Worm (Caenorhabditis elegans) whole organism, mixed stage, embryonic: ENCODE measurements around the gene apd-3.

Source experiments
- M03D4.4 ChIP-seq: sonication (generic microtip); optimal IDR thresholded peaks from 2 replicates; lab custom pipeline; 2017; ENCODE audit warnings: mild to moderate bottlenecking, missing genetic modification characterization, missing compliant biosample characterization
- bed-3 ChIP-seq: fragments of 200-800 bp; sonication (Bioruptor generic); optimal IDR thresholded peaks from 3 replicates; lab custom pipeline; 2018; ENCODE audit warnings: mild to moderate bottlenecking, missing genetic modification characterization, moderate library complexity, missing compliant biosample characterization
- blmp-1 ChIP-seq: fragments of 150-350 bp; optimal IDR thresholded peaks from 2 replicates; lab custom pipeline; 2014; ENCODE audit warnings: missing biosample characterization, missing genetic modification characterization
- ceh-43 ChIP-seq: fragments of 200-800 bp; sonication (Bioruptor generic); optimal IDR thresholded peaks from 2 replicates; lab custom pipeline; 2018; ENCODE audit warnings: mild to moderate bottlenecking, missing genetic modification characterization, moderate library complexity, missing compliant biosample characterization
- ceh-83 ChIP-seq: fragments of 200-800 bp; sonication (Bioruptor generic); optimal IDR thresholded peaks from 2 replicates; lab custom pipeline; 2018; ENCODE audit warnings: mild to moderate bottlenecking, missing genetic modification characterization, missing compliant biosample characterization
- ces-1 ChIP-seq: fragments of 150-350 bp; optimal IDR thresholded peaks from 2 replicates; lab custom pipeline; 2014; ENCODE audit warnings: missing biosample characterization, missing genetic modification reagents, missing genetic modification characterization
- cnd-1 ChIP-seq: fragments of 200-800 bp; sonication (Bioruptor generic); optimal IDR thresholded peaks from 2 replicates; lab custom pipeline; 2018; ENCODE audit warnings: mild to moderate bottlenecking, missing genetic modification characterization, missing compliant biosample characterization
- drap-1 ChIP-seq: fragments of 200-800 bp; sonication (Bioruptor generic); optimal IDR thresholded peaks from 3 replicates; lab custom pipeline; 2018; ENCODE audit warnings: mild to moderate bottlenecking, missing genetic modification characterization, missing compliant biosample characterization
- elt-1 ChIP-seq: sonication (generic microtip); optimal IDR thresholded peaks from 2 replicates; lab custom pipeline; 2017; ENCODE audit warnings: missing genetic modification characterization, mild to moderate bottlenecking, missing compliant biosample characterization, antibody characterized with exemption, moderate library complexity, borderline replicate concordance; ENCODE audit not compliant: insufficient read depth
- elt-3 ChIP-seq: fragments of 150-350 bp; optimal IDR thresholded peaks from 2 replicates; lab custom pipeline; 2014; ENCODE audit warnings: missing biosample characterization, missing genetic modification characterization
- flh-1 ChIP-seq: fragments of 200-800 bp; sonication (Bioruptor generic); optimal IDR thresholded peaks from 2 replicates; lab custom pipeline; 2018; ENCODE audit warnings: mild to moderate bottlenecking, missing genetic modification characterization, moderate library complexity, missing compliant biosample characterization
- hlh-1 ChIP-seq: fragments of 150-350 bp; optimal IDR thresholded peaks from 2 replicates; lab custom pipeline; 2014; ENCODE audit warnings: missing biosample characterization, missing genetic modification reagents, missing genetic modification characterization
- lin-13 ChIP-seq: fragments of 150-350 bp; optimal IDR thresholded peaks from 2 replicates; lab custom pipeline; 2014; ENCODE audit warnings: missing biosample characterization, missing genetic modification characterization
- lin-32 ChIP-seq: fragments of 200-800 bp; sonication (Bioruptor generic); optimal IDR thresholded peaks from 2 replicates; lab custom pipeline; 2018; ENCODE audit warnings: mild to moderate bottlenecking, missing genetic modification characterization, missing compliant biosample characterization
- lsy-2 ChIP-seq: fragments of 150-350 bp; optimal IDR thresholded peaks from 2 replicates; lab custom pipeline; 2014; ENCODE audit warnings: missing biosample characterization, missing genetic modification characterization
- mab-5 ChIP-seq: fragments of 150-350 bp; optimal IDR thresholded peaks from 2 replicates; lab custom pipeline; 2014; ENCODE audit warnings: missing biosample characterization, missing genetic modification characterization
- mep-1 ChIP-seq: fragments of 150-350 bp; optimal IDR thresholded peaks from 2 replicates; lab custom pipeline; 2017; ENCODE audit warnings: missing biosample characterization, missing genetic modification reagents, missing genetic modification characterization, inconsistent platforms
- mls-2 ChIP-seq: sonication (generic microtip); optimal IDR thresholded peaks from 2 replicates; lab custom pipeline; 2016; ENCODE audit warnings: mild to moderate bottlenecking, missing genetic modification characterization, moderate library complexity, missing compliant biosample characterization
- nhr-12 ChIP-seq: fragments of 150-350 bp; optimal IDR thresholded peaks from 2 replicates; lab custom pipeline; 2014; ENCODE audit warnings: missing biosample characterization, missing genetic modification characterization
- nhr-2 ChIP-seq: fragments of 150-350 bp; optimal IDR thresholded peaks from 2 replicates; lab custom pipeline; 2014; ENCODE audit warnings: missing biosample characterization, missing genetic modification characterization
- nhr-237 ChIP-seq: fragments of 150-350 bp; optimal IDR thresholded peaks from 2 replicates; lab custom pipeline; 2014; ENCODE audit warnings: missing biosample characterization, missing genetic modification characterization
- nhr-28 ChIP-seq: fragments of 150-350 bp; optimal IDR thresholded peaks from 2 replicates; lab custom pipeline; 2014; ENCODE audit warnings: missing biosample characterization, missing genetic modification characterization
- nhr-76 ChIP-seq: sonication (generic microtip); optimal IDR thresholded peaks from 2 replicates; lab custom pipeline; 2017; ENCODE audit warnings: missing biosample characterization, missing genetic modification characterization
- pha-4 ChIP-seq: fragments of 150-350 bp; optimal IDR thresholded peaks from 2 replicates; lab custom pipeline; 2018; ENCODE audit warnings: missing biosample characterization, missing genetic modification reagents, missing genetic modification characterization
- sem-2 ChIP-seq: fragments of 200-800 bp; sonication (Bioruptor generic); optimal IDR thresholded peaks from 2 replicates; lab custom pipeline; 2018; ENCODE audit warnings: mild to moderate bottlenecking, missing genetic modification characterization, missing compliant biosample characterization
- snpc-4 ChIP-seq: fragments of 150-350 bp; optimal IDR thresholded peaks from 2 replicates; lab custom pipeline; 2014; ENCODE audit warnings: missing biosample characterization, missing genetic modification characterization
- sptf-1 ChIP-seq: sonication (generic microtip); optimal IDR thresholded peaks from 2 replicates; lab custom pipeline; 2017; ENCODE audit warnings: mild to moderate bottlenecking, missing genetic modification characterization, moderate library complexity, missing compliant biosample characterization
- tbx-8 ChIP-seq: fragments of 200-800 bp; sonication (Bioruptor generic); optimal IDR thresholded peaks from 2 replicates; lab custom pipeline; 2018; ENCODE audit warnings: mild to moderate bottlenecking, missing genetic modification characterization, moderate library complexity, missing compliant biosample characterization
- unc-120 ChIP-seq: sonication (generic microtip); optimal IDR thresholded peaks from 2 replicates; lab custom pipeline; 2017; ENCODE audit warnings: missing genetic modification characterization, missing compliant biosample characterization; ENCODE audit not compliant: poor library complexity, severe bottlenecking
- unc-39 ChIP-seq: fragments of 150-350 bp; optimal IDR thresholded peaks from 2 replicates; lab custom pipeline; 2014; ENCODE audit warnings: missing biosample characterization, missing genetic modification characterization
- unc-62 ChIP-seq: fragments of 150-350 bp; optimal IDR thresholded peaks from 2 replicates; lab custom pipeline; 2014; ENCODE audit warnings: missing biosample characterization, missing genetic modification reagents, missing genetic modification characterization
- zip-8 ChIP-seq: fragments of 150-350 bp; optimal IDR thresholded peaks from 2 replicates; lab custom pipeline; 2014; ENCODE audit warnings: missing biosample characterization, missing genetic modification characterization
- ztf-11 ChIP-seq: fragments of 150-350 bp; optimal IDR thresholded peaks from 2 replicates; lab custom pipeline; 2014; ENCODE audit warnings: missing biosample characterization, missing genetic modification characterization

apd-3 gene

ce11 chrII:3578121-3578520 lies 31.9 kb upstream of the apd-3 start, which contains the start of gene clec-133:
clec-133 (plus strand) TSS chrII:3578421.
- no peak for TF ChIP-seq pha-4 (tag; lab: Kevin White, UChicago)
- no peak for TF ChIP-seq zip-8
- no peak for TF ChIP-seq tbx-8 (GFP tag; lab: Kevin White, UChicago)

- TF ChIP-seq ces-1 (GFP tag; lab: Kevin White, UChicago): no peak
- TF ChIP-seq blmp-1 (tag; lab: Kevin White, UChicago): no peak
- TF ChIP-seq nhr-28: no peak
- no peak for TF ChIP-seq flh-1
- no peak for TF ChIP-seq sem-2 (GFP tag; lab: Kevin White, UChicago)
- no peak for TF ChIP-seq mep-1 (tag; lab: Kevin White, UChicago)
- no peak for TF ChIP-seq unc-39 (tag; lab: Kevin White, UChicago)
- no peak for TF ChIP-seq lin-32 (GFP tag; lab: Kevin White, UChicago)
- TF ChIP-seq tbx-8 (GFP tag; lab: Kevin White, UChicago): no peak
- TF ChIP-seq nhr-12: no peak
- no peak for TF ChIP-seq ceh-43 (GFP tag; lab: Kevin White, UChicago)
- no peak for TF ChIP-seq bed-3
- TF ChIP-seq mab-5 (tag; lab: Kevin White, UChicago): no peak
- TF ChIP-seq unc-120 (tag; lab: Kevin White, UChicago): no peak
- TF ChIP-seq ztf-11 (tag; lab: Kevin White, UChicago): no peak
- no peak for TF ChIP-seq hlh-1 (tag; lab: Kevin White, UChicago)
- no peak for TF ChIP-seq sptf-1 (tag; lab: Kevin White, UChicago)
- TF ChIP-seq elt-1 (tag; lab: Kevin White, UChicago): no peak
- no peak for TF ChIP-seq ceh-83 (GFP tag; lab: Kevin White, UChicago)
- no peak for TF ChIP-seq elt-3 (tag; lab: Kevin White, UChicago)
Measured at ce11 chrII:3576742-3577141, 30.5 kb upstream of the apd-3 start, which contains the start of gene clec-132. clec-132 (plus strand) TSS chrII:3577042.

- no peak for TF ChIP-seq nhr-76 (tag; lab: Kevin White, UChicago)
- no peak for TF ChIP-seq mls-2
- TF ChIP-seq tbx-8 (GFP tag; lab: Kevin White, UChicago): no peak
- TF ChIP-seq unc-62 (GFP tag; lab: Kevin White, UChicago): no peak
- no peak for TF ChIP-seq lin-13 (tag; lab: Kevin White, UChicago)
- TF ChIP-seq snpc-4: no peak
- no peak for TF ChIP-seq pha-4 (tag; lab: Kevin White, UChicago)
- TF ChIP-seq nhr-12: no peak
- TF ChIP-seq ceh-83 (GFP tag; lab: Kevin White, UChicago): no peak
- no peak for TF ChIP-seq nhr-2 (tag; lab: Kevin White, UChicago)
- TF ChIP-seq lsy-2 (tag; lab: Kevin White, UChicago): no peak
- no peak for TF ChIP-seq lin-32 (GFP tag; lab: Kevin White, UChicago)
- no peak for TF ChIP-seq sptf-1 (tag; lab: Kevin White, UChicago)
- TF ChIP-seq nhr-28: no peak
- no peak for TF ChIP-seq zip-8
- no peak for TF ChIP-seq mep-1 (tag; lab: Kevin White, UChicago)
- TF ChIP-seq unc-39 (tag; lab: Kevin White, UChicago): no peak
Measured at ce11 chrII:3573255-3573654, 27.0 kb upstream of the apd-3 start, which contains the start of gene clec-130. clec-130 (plus strand) TSS chrII:3573555.

ce11 chrII:3570927-3571538 lies 24.8 kb upstream of the apd-3 start, which contains the start of the genes clec-128 and clec-129:
clec-128 (minus strand) TSS chrII:3571027.
clec-129 (plus strand) TSS chrII:3571488.
- TF ChIP-seq ztf-11 (tag; lab: Kevin White, UChicago): no peak

- TF ChIP-seq nhr-12 (no peak), flh-1 (no peak), nhr-28 (no peak), unc-62 (GFP tag; lab: Kevin White, UChicago) (no peak), nhr-237 (no peak), mep-1 (tag; lab: Kevin White, UChicago) (no peak), sem-2 (GFP tag; lab: Kevin White, UChicago) (no peak), drap-1 (GFP tag; lab: Kevin White, UChicago) (no peak), nhr-76 (tag; lab: Kevin White, UChicago) (no peak), lin-32 (GFP tag; lab: Kevin White, UChicago) (no peak), elt-3 (tag; lab: Kevin White, UChicago) (no peak), cnd-1 (no peak), ces-1 (GFP tag; lab: Kevin White, UChicago) (no peak), sptf-1 (tag; lab: Kevin White, UChicago) (no peak), lsy-2 (tag; lab: Kevin White, UChicago) (no peak), blmp-1 (tag; lab: Kevin White, UChicago) (no peak), M03D4.4 (tag; lab: Kevin White, UChicago) (no peak), tbx-8 (GFP tag; lab: Kevin White, UChicago) (no peak), zip-8 (no peak)
Measured at ce11 chrII:3569118-3569517, 22.9 kb upstream of the apd-3 start, which contains the start of gene clec-127. clec-127 (minus strand) TSS chrII:3569218.
